Fruit fly (Drosophila melanogaster) whole organism, embryonic: ENCODE results near the gene vkg.

Experiments used
- Antp ChIP-seq: fragments of 200-800 bp; sonication (Bioruptor generic); optimal IDR thresholded peaks from 3 replicates; lab custom pipeline; 2016; ENCODE audit warnings: missing biosample characterization, missing genetic modification characterization
- Blimp-1 ChIP-seq: fragments of 200-800 bp; sonication (Bioruptor generic); optimal IDR thresholded peaks from 3 replicates; lab custom pipeline; 2018; ENCODE audit warnings: missing biosample characterization, missing genetic modification characterization, mild to moderate bottlenecking, moderate library complexity, missing genetic modification reagents
- C15 ChIP-seq: fragments of 200-800 bp; sonication (Bioruptor generic); IDR thresholded peaks from 3 replicates; pipeline ENCODE4 v1.3.6; 2022; ENCODE audit warnings: missing biosample characterization, missing genetic modification characterization
- CG11093 ChIP-seq: fragments of 200-800 bp; sonication (Bioruptor generic); IDR thresholded peaks from 3 replicates; pipeline ENCODE4 v1.3.6; 2022; ENCODE audit warnings: missing biosample characterization, missing genetic modification characterization
- CG11398 ChIP-seq: fragments of 200-800 bp; sonication (Bioruptor generic); optimal IDR thresholded peaks from 2 replicates; lab custom pipeline; 2016; ENCODE audit warnings: missing biosample characterization, missing genetic modification characterization
- CG12104 ChIP-seq: fragments of 200-800 bp; sonication (Bioruptor generic); optimal IDR thresholded peaks from 3 replicates; lab custom pipeline; 2016; ENCODE audit warnings: missing biosample characterization, missing genetic modification characterization
- CG12155 ChIP-seq: fragments of 200-800 bp; sonication (Bioruptor generic); optimal IDR thresholded peaks from 3 replicates; lab custom pipeline; 2016; ENCODE audit warnings: missing biosample characterization, missing genetic modification characterization
- CG13775 ChIP-seq: fragments of 200-800 bp; sonication (Bioruptor generic); optimal IDR thresholded peaks from 3 replicates; lab custom pipeline; 2017; ENCODE audit warnings: missing biosample characterization, mild to moderate bottlenecking, missing genetic modification characterization
- CG14667 ChIP-seq: fragments of 200-800 bp; sonication (Bioruptor generic); IDR thresholded peaks from 2 replicates; pipeline ENCODE4 v1.3.6; 2022; ENCODE audit warnings: missing biosample characterization, missing genetic modification characterization
- CG2129 ChIP-seq: fragments of 200-800 bp; sonication (Bioruptor generic); IDR thresholded peaks from 2 replicates; pipeline ENCODE4 v1.3.6; 2022; ENCODE audit warnings: missing biosample characterization, missing genetic modification characterization; ENCODE audit not compliant: partially characterized antibody
- CG3163 ChIP-seq: fragments of 200-800 bp; sonication (Bioruptor generic); optimal IDR thresholded peaks from 3 replicates; lab custom pipeline; 2016; ENCODE audit warnings: missing biosample characterization, missing genetic modification characterization
- CG33213 ChIP-seq: fragments of 200-800 bp; sonication (Bioruptor generic); optimal IDR thresholded peaks from 3 replicates; lab custom pipeline; 2016; ENCODE audit warnings: missing biosample characterization, missing genetic modification characterization
- CG3726 ChIP-seq: fragments of 200-800 bp; sonication (Bioruptor generic); IDR thresholded peaks from 3 replicates; pipeline ENCODE4, ENCODE4 v1.3.6; 2022; ENCODE audit warnings: missing biosample characterization, missing genetic modification characterization
- CG43689 ChIP-seq: fragments of 200-800 bp; sonication (Bioruptor generic); IDR thresholded peaks from 2 replicates; pipeline ENCODE4 v1.3.6; 2022; ENCODE audit warnings: missing biosample characterization, missing genetic modification characterization
- CG4707 ChIP-seq: fragments of 200-800 bp; sonication (Bioruptor generic); optimal IDR thresholded peaks from 2 replicates; lab custom pipeline; 2018; ENCODE audit warnings: missing biosample characterization, mild to moderate bottlenecking, missing genetic modification characterization, moderate library complexity
- CG4820 ChIP-seq: fragments of 200-800 bp; sonication (Bioruptor generic); optimal IDR thresholded peaks from 3 replicates; lab custom pipeline; 2016; ENCODE audit warnings: missing biosample characterization, missing genetic modification characterization
- CG6765 ChIP-seq: fragments of 200-800 bp; sonication (Bioruptor generic); optimal IDR thresholded peaks from 3 replicates; lab custom pipeline; 2017; ENCODE audit warnings: missing biosample characterization, mild to moderate bottlenecking, missing genetic modification characterization
- CG7357 ChIP-seq: fragments of 200-800 bp; sonication (Bioruptor generic); IDR thresholded peaks from 3 replicates; pipeline ENCODE4 v1.3.6; 2022; ENCODE audit warnings: missing biosample characterization, missing genetic modification characterization
- CG9727 ChIP-seq: fragments of 200-800 bp; sonication (Bioruptor generic); optimal IDR thresholded peaks from 3 replicates; lab custom pipeline; 2017; ENCODE audit warnings: missing biosample characterization, mild to moderate bottlenecking, missing genetic modification characterization
- CG9797 ChIP-seq: fragments of 200-800 bp; sonication (Bioruptor generic); optimal IDR thresholded peaks from 3 replicates; lab custom pipeline; 2018; ENCODE audit warnings: missing biosample characterization, mild to moderate bottlenecking, missing genetic modification characterization
- CHES-1-like ChIP-seq: fragments of 200-800 bp; sonication (Bioruptor generic); optimal IDR thresholded peaks from 2 replicates; lab custom pipeline; 2016; ENCODE audit warnings: missing biosample characterization, missing genetic modification characterization
- Dll ChIP-seq: fragments of 200-800 bp; sonication (Bioruptor generic); IDR thresholded peaks from 4 replicates; pipeline ENCODE4 v1.3.6; 2022; ENCODE audit warnings: missing biosample characterization, missing genetic modification characterization; ENCODE audit not compliant: partially characterized antibody
- Ets97D ChIP-seq: fragments of 200-800 bp; sonication (Bioruptor generic); optimal IDR thresholded peaks from 3 replicates; lab custom pipeline; 2016; ENCODE audit warnings: missing biosample characterization, missing genetic modification characterization
- Fer1 ChIP-seq: fragments of 200-800 bp; sonication (Bioruptor generic); optimal IDR thresholded peaks from 2 replicates; lab custom pipeline; 2017; ENCODE audit warnings: missing biosample characterization, mild to moderate bottlenecking, missing genetic modification characterization
- Gug ChIP-seq: fragments of 200-800 bp; sonication (Bioruptor generic); IDR thresholded peaks from 4 replicates; pipeline ENCODE4 v1.3.6; 2022; ENCODE audit warnings: missing biosample characterization, missing genetic modification characterization
- HLH4C ChIP-seq: fragments of 200-800 bp; sonication (Bioruptor generic); IDR thresholded peaks from 3 replicates; pipeline ENCODE4 v1.3.6; 2022; ENCODE audit warnings: missing biosample characterization, missing genetic modification characterization; ENCODE audit not compliant: partially characterized antibody
- Mad ChIP-seq: fragments of 200-800 bp; sonication (Bioruptor generic); optimal IDR thresholded peaks from 2 replicates; lab custom pipeline; 2016; ENCODE audit warnings: missing biosample characterization, missing genetic modification characterization
- Nf-YA ChIP-seq: fragments of 200-800 bp; sonication (Bioruptor generic); IDR thresholded peaks from 2 replicates; pipeline ENCODE4 v1.3.6; 2022; ENCODE audit warnings: missing biosample characterization, missing genetic modification characterization
- Ptx1 ChIP-seq: fragments of 200-800 bp; sonication (Bioruptor generic); IDR thresholded peaks from 2 replicates; pipeline ENCODE4 v1.3.6; 2022; ENCODE audit warnings: missing biosample characterization, missing genetic modification characterization
- Rfx ChIP-seq: fragments of 200-800 bp; sonication (Bioruptor generic); IDR thresholded peaks from 2 replicates; pipeline ENCODE4 v1.3.6; 2022; ENCODE audit warnings: missing biosample characterization, missing genetic modification characterization
- Rx ChIP-seq: fragments of 200-800 bp; sonication (Bioruptor generic); IDR thresholded peaks from 2 replicates; pipeline ENCODE4 v1.3.6; 2022; ENCODE audit warnings: missing biosample characterization, missing genetic modification characterization
- bbx ChIP-seq: fragments of 200-800 bp; sonication (Bioruptor generic); IDR thresholded peaks from 2 replicates; pipeline ENCODE4 v1.3.6; 2022; ENCODE audit warnings: missing biosample characterization, missing genetic modification characterization; ENCODE audit not compliant: partially characterized antibody
- cad ChIP-seq: fragments of >200 bp; optimal IDR thresholded peaks from 2 replicates; lab custom pipeline; 2017; ENCODE audit warnings: missing biosample characterization, missing genetic modification characterization
- chm ChIP-seq: fragments of 200-800 bp; sonication (Bioruptor generic); IDR thresholded peaks from 2 replicates; pipeline ENCODE4 v1.3.6; 2022; ENCODE audit warnings: missing biosample characterization, missing genetic modification characterization
- crc ChIP-seq: fragments of 200-800 bp; sonication (Bioruptor generic); optimal IDR thresholded peaks from 2 replicates; lab custom pipeline; 2016; ENCODE audit warnings: missing biosample characterization, missing genetic modification characterization
- ham ChIP-seq: fragments of 200-800 bp; sonication (Bioruptor generic); IDR thresholded peaks from 2 replicates; pipeline ENCODE4 v1.3.6; 2022; ENCODE audit warnings: missing biosample characterization, missing genetic modification characterization
- jigr1 ChIP-seq: fragments of 200-800 bp; sonication (Bioruptor generic); IDR thresholded peaks from 3 replicates; pipeline ENCODE4 v1.3.6; 2022; ENCODE audit warnings: missing biosample characterization, missing genetic modification characterization
- ken ChIP-seq: fragments of 200-800 bp; sonication (Bioruptor generic); IDR thresholded peaks from 3 replicates; pipeline ENCODE4 v1.3.6; 2022; ENCODE audit warnings: missing biosample characterization, missing genetic modification characterization
- lab ChIP-seq: fragments of 200-800 bp; sonication (Bioruptor generic); optimal IDR thresholded peaks from 3 replicates; lab custom pipeline; 2017; ENCODE audit warnings: missing biosample characterization, missing genetic modification characterization, mild to moderate bottlenecking, moderate library complexity, missing genetic modification reagents
- lbe ChIP-seq: fragments of 200-800 bp; sonication (Bioruptor generic); optimal IDR thresholded peaks from 2 replicates; lab custom pipeline; 2016; ENCODE audit warnings: missing biosample characterization, mild to moderate bottlenecking, missing genetic modification characterization
- mam ChIP-seq: fragments of 200-800 bp; sonication (Bioruptor generic); optimal IDR thresholded peaks from 3 replicates; lab custom pipeline; 2016; ENCODE audit warnings: missing biosample characterization, missing genetic modification characterization
- nerfin-2 ChIP-seq: fragments of 200-800 bp; sonication (Bioruptor generic); IDR thresholded peaks from 2 replicates; pipeline ENCODE4 v1.3.6; 2022; ENCODE audit warnings: missing biosample characterization, missing genetic modification characterization; ENCODE audit not compliant: partially characterized antibody
- peb ChIP-seq: fragments of 200-800 bp; sonication (Bioruptor generic); IDR thresholded peaks from 2 replicates; pipeline ENCODE4 v1.3.6; 2022; ENCODE audit warnings: missing biosample characterization, missing genetic modification characterization
- pho ChIP-seq: fragments of 200-800 bp; sonication (Bioruptor generic); optimal IDR thresholded peaks from 2 replicates; lab custom pipeline; 2016; ENCODE audit warnings: missing biosample characterization, missing genetic modification characterization
- pita ChIP-seq: fragments of 200-800 bp; sonication (Bioruptor generic); optimal IDR thresholded peaks from 2 replicates; lab custom pipeline; 2017; ENCODE audit warnings: missing biosample characterization, mild to moderate bottlenecking, missing genetic modification characterization
- stwl ChIP-seq: fragments of 200-800 bp; sonication (Bioruptor generic); optimal IDR thresholded peaks from 3 replicates; lab custom pipeline; 2018; ENCODE audit warnings: missing biosample characterization, mild to moderate bottlenecking, missing genetic modification characterization, moderate library complexity
- tin ChIP-seq: fragments of 200-800 bp; sonication (Bioruptor generic); optimal IDR thresholded peaks from 3 replicates; lab custom pipeline; 2016; ENCODE audit warnings: missing biosample characterization, missing genetic modification characterization
- vvl ChIP-seq: fragments of 200-800 bp; sonication (Bioruptor generic); IDR thresholded peaks from 2 replicates; pipeline ENCODE4 v1.3.6; 2022; ENCODE audit warnings: missing biosample characterization, missing genetic modification characterization
- wor ChIP-seq: fragments of 200-800 bp; sonication (Bioruptor generic); IDR thresholded peaks from 2 replicates; pipeline ENCODE4 v1.3.6; 2022; ENCODE audit warnings: missing biosample characterization, missing genetic modification characterization
- zfh1 ChIP-seq: fragments of 200-800 bp; sonication (Bioruptor generic); IDR thresholded peaks from 3 replicates; pipeline ENCODE4 v1.3.6; 2022; ENCODE audit warnings: missing biosample characterization, missing genetic modification characterization

The vkg gene

DNA sequence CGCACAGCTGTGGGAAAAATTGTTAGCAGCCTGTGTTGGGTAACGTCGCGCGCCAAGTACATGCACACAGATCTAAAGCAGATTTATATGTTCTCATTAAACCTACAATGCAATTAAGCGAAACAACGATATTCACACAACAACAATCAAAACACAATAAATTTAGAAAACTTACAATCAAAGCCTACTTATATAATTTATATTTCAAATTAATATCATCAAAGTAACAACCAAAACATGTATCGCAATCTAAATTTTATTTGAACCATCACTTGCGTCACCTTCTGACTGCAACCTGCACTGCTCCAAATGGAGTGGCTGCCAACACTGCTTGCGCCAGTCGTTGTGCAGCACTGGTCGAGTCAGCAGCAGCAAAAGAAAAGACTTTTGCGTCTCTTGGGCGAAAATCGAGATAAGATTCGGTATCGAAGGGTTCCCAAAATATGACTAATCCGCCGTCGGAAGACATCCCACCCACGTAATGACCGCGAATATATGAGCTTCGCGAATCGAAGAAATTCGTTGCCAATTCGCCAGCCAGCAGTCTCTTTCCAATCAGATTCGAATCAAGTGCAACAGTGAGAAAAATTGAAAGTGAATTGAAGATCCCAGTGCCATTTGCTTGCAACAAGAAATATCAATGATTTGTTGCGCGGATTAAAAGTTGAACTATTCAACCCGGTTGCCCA, 46.6 kb downstream of the vkg start, which contains the start of the genes CG8892 and CG34126 (continued):
- TF ChIP-seq pho (GFP tag; lab: Kevin White, UChicago) (peak; percentile 97), Rx (GFP tag; lab: Robert Waterston, UW) (peak; percentile 93), Nf-YA (peak; percentile 89), CHES-1-like (GFP tag; lab: Kevin White, UChicago) (peak; percentile 96), CG11093 (peak; percentile 96), mam (GFP tag; lab: Kevin White, UChicago) (peak; percentile 98), Fer1 (peak; percentile 97), zfh1 (GFP tag; lab: Robert Waterston, UW) (peak; percentile 96), CG4820 (GFP tag; lab: Kevin White, UChicago) (peak; percentile 98), HLH4C (GFP tag; lab: Robert Waterston, UW) (0 out of 3 replicates have a peak, but pooled peaks have one; percentile 28), C15 (GFP tag; lab: Robert Waterston, UW) (peak; percentile 89), Rfx (peak; percentile 98), ken (GFP tag; lab: Robert Waterston, UW) (peak; percentile 98), nerfin-2 (0 out of 2 replicates have a peak, but pooled peaks have one; percentile 25), Ptx1 (GFP tag; lab: Robert Waterston, UW) (peak; percentile 98), lbe (GFP tag; lab: Kevin White, UChicago) (peak; percentile 95), CG9797 (GFP tag; lab: Kevin White, UChicago) (peak; percentile 65), CG12104 (GFP tag; lab: Kevin White, UChicago) (peak; percentile 96), jigr1 (GFP tag; lab: Robert Waterston, UW) (peak; percentile 95), chm (GFP tag; lab: Robert Waterston, UW) (peak; percentile 92), CG9727 (GFP tag; lab: Kevin White, UChicago) (peak; percentile 97), CG11398 (GFP tag; lab: Kevin White, UChicago) (peak; percentile 82), wor (GFP tag; lab: Robert Waterston, UW) (peak; percentile 94), Blimp-1 (GFP tag; lab: Kevin White, UChicago) (peak; percentile 92), CG3163 (GFP tag; lab: Kevin White, UChicago) (peak; percentile 84), lab (GFP tag; lab: Kevin White, UChicago) (peak; percentile 98), CG43689 (GFP tag; lab: Robert Waterston, UW) (peak; percentile 89), stwl (tag; lab: Kevin White, UChicago) (peak; percentile 89), Ets97D (GFP tag; lab: Kevin White, UChicago) (peak; percentile 92), Mad (GFP tag; lab: Kevin White, UChicago) (peak; percentile 97), CG4707 (peak; percentile 80), Dll (GFP tag; lab: Robert Waterston, UW) (peak; percentile 53; the same call in 1 of the 4 replicates), bbx (GFP tag; lab: Robert Waterston, UW) (no peak), Gug (GFP tag; lab: Robert Waterston, UW) (peak; percentile 99), cad (GFP tag; lab: Kevin White, UChicago) (no peak), CG7357 (GFP tag; lab: Robert Waterston, UW) (peak; percentile 92), CG12155 (GFP tag; lab: Kevin White, UChicago) (peak; percentile 97), CG3726 (GFP tag; lab: Robert Waterston, UW) (peak; percentile 92; the same call in 2 of the 3 replicates), tin (GFP tag; lab: Kevin White, UChicago) (peak; percentile 99), CG33213 (GFP tag; lab: Kevin White, UChicago) (peak; percentile 87), CG6765 (GFP tag; lab: Kevin White, UChicago) (peak; percentile 91), CG14667 (GFP tag; lab: Robert Waterston, UW) (peak; percentile 95), peb (GFP tag; lab: Robert Waterston, UW) (peak; percentile 93), CG13775 (peak; percentile 99), crc (GFP tag; lab: Kevin White, UChicago) (peak; percentile 85), Antp (GFP tag; lab: Kevin White, UChicago) (peak; percentile 96), vvl (GFP tag; lab: Robert Waterston, UW) (peak; percentile 96), CG2129 (GFP tag; lab: Robert Waterston, UW) (no peak), ham (GFP tag; lab: Robert Waterston, UW) (peak; percentile 87), pita (GFP tag; lab: Kevin White, UChicago) (no peak)
